Fruit fly (Drosophila melanogaster): ENCODE measurements around the gene Sgs3.

Gene Sgs3

dm6 chr3L:11550359-11551056, 38.5 kb downstream of the Sgs3 start (continued):
- TF ChIP-seq Meics (GFP tag; optimal IDR thresholded peaks at IDR 0.05) (peak; percentile 23), slp2 (GFP tag; optimal IDR thresholded peaks at IDR 0.05) (no peak), CG18764 (GFP tag; optimal IDR thresholded peaks at IDR 0.05) (no peak), CG2202 (tag; optimal IDR thresholded peaks at IDR 0.05) (no peak), esg (GFP tag; conservative IDR thresholded peaks at IDR 0.05) (no peak), sens (GFP tag) (peak; percentile 39), tll (GFP tag; optimal IDR thresholded peaks at IDR 0.05) (no peak), Ptx1 (GFP tag; IDR thresholded peaks at IDR 0.05) (peak; percentile 18; the same call in 1 of the 2 replicates), CG13296 (GFP tag; optimal IDR thresholded peaks at IDR 0.05) (peak; percentile 8), lab (GFP tag; optimal IDR thresholded peaks at IDR 0.05) (peak; percentile 57), CG13287 (GFP tag; IDR thresholded peaks at IDR 0.05; ENCODE audit: partially characterized antibody) (peak; percentile 6; the same call in 1 of the 2 replicates), CG11456 (GFP tag; IDR thresholded peaks at IDR 0.05) (peak; percentile 55; the same call in 2 of the 3 replicates), ato (GFP tag; IDR thresholded peaks at IDR 0.05; ENCODE audit: partially characterized antibody) (no peak), CG10565 (GFP tag; optimal IDR thresholded peaks at IDR 0.05) (no peak), Fer1 (GFP tag; optimal IDR thresholded peaks at IDR 0.05) (peak; percentile 3), chinmo (GFP tag; IDR thresholded peaks at IDR 0.05; ENCODE audit: partially characterized antibody) (peak; percentile 93), CG3065 (GFP tag; optimal IDR thresholded peaks at IDR 0.05) (no peak), Bteb2 (GFP tag; optimal IDR thresholded peaks at IDR 0.05) (no peak), CG3847 (GFP tag; IDR thresholded peaks at IDR 0.05) (peak; percentile 17; the same call in 1 of the 2 replicates), CG7271 (tag; optimal IDR thresholded peaks at IDR 0.05) (no peak), run (tag; optimal IDR thresholded peaks at IDR 0.05) (no peak), pum (GFP tag; optimal IDR thresholded peaks at IDR 0.05) (no peak), Hmr (GFP tag; optimal IDR thresholded peaks at IDR 0.05) (peak; percentile 46), CG42726 (GFP tag; IDR thresholded peaks at IDR 0.05; ENCODE audit: partially characterized antibody) (no peak), CG11560 (tag; IDR thresholded peaks at IDR 0.05) (no peak), ERR (GFP tag; optimal IDR thresholded peaks at IDR 0.05) (peak; percentile 30), Vsx1 (GFP tag; optimal IDR thresholded peaks at IDR 0.05) (peak; percentile 48), dpn (GFP tag; optimal IDR thresholded peaks at IDR 0.05) (peak in 1 of 2 experiments; percentile 19), CG12659 (GFP tag; optimal IDR thresholded peaks at IDR 0.05) (no peak), Sox100B (GFP tag; optimal IDR thresholded peaks at IDR 0.05) (no peak), crp (GFP tag; optimal IDR thresholded peaks at IDR 0.05) (no peak), CG8765 (GFP tag; IDR thresholded peaks at IDR 0.05) (no peak), CG32772 (GFP tag; IDR thresholded peaks at IDR 0.05) (0 out of 2 replicates have a peak, but pooled peaks have one; percentile 10), CG15514 (GFP tag; optimal IDR thresholded peaks at IDR 0.05) (peak; percentile 41), stwl (tag; optimal IDR thresholded peaks at IDR 0.05) (no peak), Hr78 (GFP tag; optimal IDR thresholded peaks at IDR 0.05) (peak in 1 of 2 experiments; percentile 49), Sox102F (GFP tag; optimal IDR thresholded peaks at IDR 0.05) (no peak), caup (GFP tag; optimal IDR thresholded peaks at IDR 0.05; ENCODE audit: severe bottlenecking) (peak; percentile 34), Chrac-16 (GFP tag; optimal IDR thresholded peaks at IDR 0.05) (no peak), sr (GFP tag; IDR thresholded peaks at IDR 0.05) (peak; percentile 72; the same call in 2 of the 3 replicates), Bgb (GFP tag; IDR thresholded peaks at IDR 0.05; ENCODE audit: partially characterized antibody) (no peak), h (optimal IDR thresholded peaks at IDR 0.05) (no peak), ttk (GFP tag; IDR thresholded peaks at IDR 0.05) (no peak), CG8290 (GFP tag; optimal IDR thresholded peaks at IDR 0.05) (no peak), CG8290 (tag; optimal IDR thresholded peaks at IDR 0.05) (peak in 1 of 2 experiments; percentile 64), CG9932 (GFP tag; IDR thresholded peaks at IDR 0.05) (peak; percentile 29; the same call in 1 of the 2 replicates), rib (GFP tag; IDR thresholded peaks at IDR 0.05) (peak; percentile 37; the same call in 1 of the 2 replicates), z (GFP tag; IDR thresholded peaks at IDR 0.05) (peak; percentile 37; the same call in 1 of the 3 replicates)

All from whole organism, embryonic.